Worm (Caenorhabditis elegans) whole organism, L1 larva: ENCODE measurements around the gene twk-44.

Experiments used
- C16A3.4 ChIP-seq: fragments of 150-350 bp; optimal IDR thresholded peaks from 2 replicates; lab custom pipeline; 2014; ENCODE audit warnings: missing biosample characterization, missing genetic modification characterization
- C34B4.2 ChIP-seq: sonication (generic microtip); optimal IDR thresholded peaks from 2 replicates; lab custom pipeline; 2017; ENCODE audit warnings: mild to moderate bottlenecking, missing genetic modification characterization, missing compliant biosample characterization
- Y116A8C.19 ChIP-seq: sonication (generic microtip); optimal IDR thresholded peaks from 2 replicates; lab custom pipeline; 2016; ENCODE audit warnings: missing compliant biosample characterization, missing genetic modification characterization, borderline replicate concordance
- aha-1 ChIP-seq: fragments of 150-350 bp; optimal IDR thresholded peaks from 2 replicates; lab custom pipeline; 2014; ENCODE audit warnings: missing biosample characterization, missing genetic modification characterization
- aly-2 ChIP-seq: fragments of 150-350 bp; optimal IDR thresholded peaks from 2 replicates; lab custom pipeline; 2014; ENCODE audit warnings: missing biosample characterization, missing genetic modification characterization
- ama-1 ChIP-seq: fragments of 150-350 bp; optimal IDR thresholded peaks from 2 replicates; lab custom pipeline; 2014
- blmp-1 ChIP-seq: fragments of 150-350 bp; optimal IDR thresholded peaks from 2 replicates; lab custom pipeline; 2014; ENCODE audit warnings: missing biosample characterization, missing genetic modification characterization
- ceh-82 ChIP-seq, 3 experiments: fragments of 150-350 bp in 1 of 3; sonication (generic microtip) in 2 of 3; optimal IDR thresholded peaks; 2 replicates each; lab custom pipeline; 2014 to 2017; ENCODE audit warnings: missing biosample characterization in 3 of 3, missing genetic modification characterization in 3 of 3
- ceh-88 ChIP-seq: fragments of 200-800 bp; sonication (Bioruptor generic); IDR thresholded peaks from 2 replicates; pipeline ENCODE4 v1.3.6; 2022; ENCODE audit warnings: missing genetic modification characterization, missing compliant biosample characterization
- ceh-90 ChIP-seq: sonication (generic microtip); optimal IDR thresholded peaks from 2 replicates; lab custom pipeline; 2016; ENCODE audit warnings: missing genetic modification characterization, missing compliant biosample characterization
- egl-13 ChIP-seq: sonication (generic microtip); optimal IDR thresholded peaks from 2 replicates; lab custom pipeline; 2016; ENCODE audit warnings: missing genotype, missing genetic modification reagents, missing genetic modification characterization, missing compliant biosample characterization
- elt-3 ChIP-seq, 6 experiments: fragments of 150-350 bp in 1 of 6; sonication (generic microtip); optimal IDR thresholded peaks; 2 replicates each; lab custom pipeline; 2017 to 2018; ENCODE audit warnings: missing biosample characterization in 6 of 6, missing genetic modification characterization in 6 of 6, inconsistent platforms in 1 of 6
- ets-5 ChIP-seq: fragments of 200-800 bp; sonication (Bioruptor generic); IDR thresholded peaks from 2 replicates; pipeline ENCODE4 v1.3.6; 2022; ENCODE audit warnings: missing genetic modification characterization, missing compliant biosample characterization
- fkh-10 ChIP-seq: sonication (generic microtip); optimal IDR thresholded peaks from 2 replicates; lab custom pipeline; 2017; ENCODE audit warnings: missing biosample characterization, missing genetic modification reagents, missing genetic modification characterization
- fkh-8 ChIP-seq: sonication (generic microtip); optimal IDR thresholded peaks from 2 replicates; lab custom pipeline; 2016; ENCODE audit warnings: mild to moderate bottlenecking, missing genetic modification characterization, missing compliant biosample characterization
- fos-1 ChIP-seq: fragments of 150-350 bp; optimal IDR thresholded peaks from 2 replicates; lab custom pipeline; 2014; ENCODE audit warnings: missing biosample characterization, missing genetic modification characterization
- grh-1 ChIP-seq: fragments of 200-800 bp; sonication (Bioruptor generic); IDR thresholded peaks from 2 replicates; pipeline ENCODE4 v1.3.6; 2022; ENCODE audit warnings: missing genetic modification reagents, missing genetic modification characterization, missing compliant biosample characterization
- hlh-17 ChIP-seq: fragments of 200-800 bp; sonication (Bioruptor generic); optimal IDR thresholded peaks from 2 replicates; lab custom pipeline; 2018; ENCODE audit warnings: missing genetic modification characterization, mild to moderate bottlenecking, missing compliant biosample characterization, moderate library complexity, borderline replicate concordance
- hlh-4 ChIP-seq: sonication (generic microtip); optimal IDR thresholded peaks from 2 replicates; lab custom pipeline; 2016; ENCODE audit warnings: mild to moderate bottlenecking, missing genetic modification characterization, missing compliant biosample characterization
- hpl-2 ChIP-seq: fragments of 150-350 bp; optimal IDR thresholded peaks from 2 replicates; lab custom pipeline; 2014; ENCODE audit warnings: missing biosample characterization, missing genetic modification reagents, missing genetic modification characterization
- irx-1 ChIP-seq: sonication (generic microtip); optimal IDR thresholded peaks from 2 replicates; lab custom pipeline; 2016; ENCODE audit warnings: missing genetic modification characterization, missing compliant biosample characterization
- isw-1 ChIP-seq: fragments of 200-800 bp; sonication (Bioruptor generic); IDR thresholded peaks from 2 replicates; pipeline ENCODE4 v1.3.6; 2022; ENCODE audit warnings: missing genetic modification characterization, missing compliant biosample characterization
- lin-13 ChIP-seq: fragments of 150-350 bp; optimal IDR thresholded peaks from 2 replicates; lab custom pipeline; 2014; ENCODE audit warnings: missing biosample characterization, missing genetic modification reagents, missing genetic modification characterization
- lin-14 ChIP-seq: fragments of 200-800 bp; sonication (Bioruptor generic); optimal IDR thresholded peaks from 2 replicates; lab custom pipeline; 2018; ENCODE audit warnings: mild to moderate bottlenecking, missing genetic modification characterization, moderate library complexity, missing compliant biosample characterization
- lin-15B ChIP-seq: fragments of 150-350 bp; sonication (generic microtip); optimal IDR thresholded peaks from 3 replicates; lab custom pipeline; 2014; ENCODE audit warnings: missing biosample characterization, missing genetic modification characterization
- lin-35 ChIP-seq, 2 experiments: fragments of 150-350 bp; optimal IDR thresholded peaks; 2 replicates each; lab custom pipeline; 2014; ENCODE audit warnings: missing biosample characterization in 2 of 2, missing genetic modification characterization in 2 of 2, missing genetic modification reagents in 2 of 2
- lir-3 ChIP-seq: sonication (generic microtip); optimal IDR thresholded peaks from 2 replicates; lab custom pipeline; 2016; ENCODE audit warnings: mild to moderate bottlenecking, missing genetic modification characterization, moderate library complexity, missing compliant biosample characterization; ENCODE audit not compliant: poor library complexity
- mdl-1 ChIP-seq, 2 experiments: fragments of 150-350 bp; optimal IDR thresholded peaks; 2 replicates each; lab custom pipeline; 2014 to 2017; ENCODE audit warnings: missing biosample characterization in 2 of 2, missing genetic modification characterization in 2 of 2, inconsistent platforms in 1 of 2
- mef-2 ChIP-seq: fragments of 150-350 bp; optimal IDR thresholded peaks from 2 replicates; lab custom pipeline; 2014; ENCODE audit warnings: missing biosample characterization, missing genetic modification characterization
- mep-1 ChIP-seq: fragments of 150-350 bp; optimal IDR thresholded peaks from 2 replicates; lab custom pipeline; 2014; ENCODE audit warnings: missing biosample characterization, missing genetic modification characterization
- nhr-11 ChIP-seq: fragments of 150-350 bp; optimal IDR thresholded peaks from 2 replicates; lab custom pipeline; 2014; ENCODE audit warnings: missing biosample characterization, missing genetic modification characterization
- nhr-19 ChIP-seq: fragments of 200-800 bp; sonication (Bioruptor generic); conservative IDR thresholded peaks from 2 replicates; pipeline ENCODE4 v1.3.6; 2022; ENCODE audit warnings: missing genetic modification characterization, missing compliant biosample characterization
- nhr-20 ChIP-seq: sonication (generic microtip); optimal IDR thresholded peaks from 2 replicates; lab custom pipeline; 2016; ENCODE audit warnings: mild to moderate bottlenecking, missing genetic modification characterization, missing compliant biosample characterization
- nhr-47 ChIP-seq: sonication (generic microtip); optimal IDR thresholded peaks from 2 replicates; lab custom pipeline; 2016; ENCODE audit warnings: mild to moderate bottlenecking, missing genetic modification characterization, moderate library complexity, missing compliant biosample characterization
- nhr-71 ChIP-seq: sonication (generic microtip); optimal IDR thresholded peaks from 2 replicates; lab custom pipeline; 2016; ENCODE audit warnings: mild to moderate bottlenecking, missing genetic modification characterization, moderate library complexity, missing compliant biosample characterization
- nhr-90 ChIP-seq: sonication (generic microtip); optimal IDR thresholded peaks from 2 replicates; lab custom pipeline; 2016; ENCODE audit warnings: mild to moderate bottlenecking, missing genetic modification characterization, missing compliant biosample characterization; ENCODE audit not compliant: poor library complexity
- pax-3 ChIP-seq: fragments of 200-800 bp; sonication (Bioruptor generic); optimal IDR thresholded peaks from 2 replicates; lab custom pipeline; 2018; ENCODE audit warnings: mild to moderate bottlenecking, missing genetic modification characterization, moderate library complexity, missing compliant biosample characterization
- pqm-1 ChIP-seq: sonication (generic microtip); optimal IDR thresholded peaks from 3 replicates; lab custom pipeline; 2017; ENCODE audit warnings: missing biosample characterization, missing genetic modification characterization
- rnt-1 ChIP-seq: sonication (generic microtip); optimal IDR thresholded peaks from 2 replicates; lab custom pipeline; 2016; ENCODE audit warnings: mild to moderate bottlenecking, missing genetic modification characterization, moderate library complexity, missing compliant biosample characterization
- skn-1 ChIP-seq: fragments of 150-350 bp; optimal IDR thresholded peaks from 2 replicates; lab custom pipeline; 2014; ENCODE audit warnings: missing biosample characterization, missing genetic modification characterization
- snpc-4 ChIP-seq: fragments of 150-350 bp; optimal IDR thresholded peaks from 2 replicates; lab custom pipeline; 2014; ENCODE audit warnings: missing biosample characterization, missing genetic modification characterization
- snu-23 ChIP-seq: sonication (generic microtip); optimal IDR thresholded peaks from 2 replicates; lab custom pipeline; 2016; ENCODE audit warnings: missing genetic modification characterization, missing compliant biosample characterization
- sup-37 ChIP-seq: fragments of 200-800 bp; sonication (Bioruptor generic); optimal IDR thresholded peaks from 2 replicates; lab custom pipeline; 2018; ENCODE audit warnings: mild to moderate bottlenecking, missing genetic modification characterization, missing compliant biosample characterization
- swsn-7 ChIP-seq: sonication (generic microtip); optimal IDR thresholded peaks from 2 replicates; lab custom pipeline; 2016; ENCODE audit warnings: missing genetic modification characterization, missing compliant biosample characterization
- tbx-2 ChIP-seq: sonication (generic microtip); optimal IDR thresholded peaks from 2 replicates; lab custom pipeline; 2016; ENCODE audit warnings: missing genetic modification characterization, missing compliant biosample characterization
- tlp-1 ChIP-seq: fragments of 150-350 bp; optimal IDR thresholded peaks from 2 replicates; lab custom pipeline; 2014; ENCODE audit warnings: missing biosample characterization, missing genetic modification characterization
- unc-130 ChIP-seq: fragments of 150-350 bp; optimal IDR thresholded peaks from 2 replicates; lab custom pipeline; 2017; ENCODE audit warnings: missing biosample characterization, missing genetic modification characterization, inconsistent platforms
- unc-98 ChIP-seq: fragments of 200-800 bp; sonication (Bioruptor generic); IDR thresholded peaks from 2 replicates; pipeline ENCODE4 v1.3.6; 2022; ENCODE audit warnings: missing genetic modification characterization, missing compliant biosample characterization
- vab-15 ChIP-seq: sonication (generic microtip); optimal IDR thresholded peaks from 2 replicates; lab custom pipeline; 2017; ENCODE audit warnings: missing genotype, mild to moderate bottlenecking, missing genetic modification characterization, missing compliant biosample characterization
- xbp-1 ChIP-seq: sonication (generic microtip); optimal IDR thresholded peaks from 2 replicates; lab custom pipeline; 2016; ENCODE audit warnings: missing genetic modification characterization, missing compliant biosample characterization
- zag-1 ChIP-seq: fragments of 150-350 bp; optimal IDR thresholded peaks from 2 replicates; lab custom pipeline; 2014; ENCODE audit warnings: missing biosample characterization, missing genetic modification characterization
- zip-4 ChIP-seq: fragments of 200-800 bp; sonication (Bioruptor generic); optimal IDR thresholded peaks from 2 replicates; lab custom pipeline; 2018; ENCODE audit warnings: mild to moderate bottlenecking, missing genetic modification characterization, moderate library complexity, missing compliant biosample characterization
- ztf-11 ChIP-seq, 2 experiments: sonication (generic microtip); optimal IDR thresholded peaks; 2 replicates each; lab custom pipeline; 2016 to 2017; ENCODE audit warnings: missing genetic modification characterization in 2 of 2, missing biosample characterization in 1 of 2, missing compliant biosample characterization in 1 of 2
- ztf-4 ChIP-seq: fragments of 150-350 bp; optimal IDR thresholded peaks from 2 replicates; lab custom pipeline; 2014; ENCODE audit warnings: missing biosample characterization, missing genetic modification characterization

twk-44 gene

DNA sequence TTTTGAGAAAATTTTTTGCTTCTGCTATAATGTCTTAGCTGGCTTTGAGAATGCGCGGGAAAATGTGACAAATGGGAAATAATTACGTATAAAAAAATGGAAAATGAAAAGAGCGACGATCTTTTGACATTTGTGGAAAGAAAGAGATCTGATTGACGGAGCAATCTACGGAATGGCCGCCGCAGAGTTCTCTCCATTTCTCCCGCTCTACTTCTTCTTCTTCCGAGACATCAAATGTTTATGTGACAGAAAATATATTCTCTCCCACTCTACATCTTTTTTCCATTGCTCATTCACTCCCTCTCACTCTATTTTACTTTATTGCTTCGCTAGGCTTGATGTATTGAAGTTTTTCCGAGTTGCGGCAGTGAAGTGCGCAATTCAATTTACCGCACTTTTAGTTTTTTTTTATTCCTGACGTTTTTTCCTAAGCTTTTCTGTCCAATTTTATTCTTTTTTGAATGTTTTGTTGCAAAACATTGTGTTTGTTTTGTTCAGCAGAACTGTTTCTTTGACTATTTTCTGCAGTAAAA, 13.6 kb upstream of the twk-44 start:
- TF ChIP-seq nhr-11 (tag; lab: Kevin White, UChicago) (no peak), hlh-17 (GFP tag; lab: Kevin White, UChicago) (no peak), ceh-82 (tag; optimal IDR thresholded peaks at IDR 0.05; lab: Kevin White, UChicago) (peak in 1 of 3 experiments; percentile 13), pqm-1 (tag; lab: Kevin White, UChicago) (no peak), lir-3 (tag; lab: Kevin White, UChicago) (no peak), hpl-2 (no peak), swsn-7 (tag; lab: Kevin White, UChicago) (no peak), ets-5 (GFP tag; lab: Robert Waterston, UW) (no peak), hlh-4 (tag; lab: Kevin White, UChicago) (no peak), nhr-47 (tag; lab: Kevin White, UChicago) (no peak), egl-13 (tag; lab: Kevin White, UChicago) (no peak), ama-1 (lab: Kevin White, UChicago) (no peak), grh-1 (GFP tag; lab: Robert Waterston, UW) (no peak), C16A3.4 (tag; lab: Kevin White, UChicago) (no peak), ceh-88 (GFP tag; lab: Robert Waterston, UW) (no peak), snu-23 (GFP tag; lab: Kevin White, UChicago) (peak; percentile 15), unc-130 (tag; lab: Kevin White, UChicago) (no peak), ztf-11 (tag; optimal IDR thresholded peaks at IDR 0.05; lab: Kevin White, UChicago) (no peak), lin-13 (GFP tag; lab: Kevin White, UChicago) (no peak), nhr-90 (tag; lab: Kevin White, UChicago) (no peak), vab-15 (tag; lab: Kevin White, UChicago) (no peak), mdl-1 (tag; optimal IDR thresholded peaks at IDR 0.05; lab: Kevin White, UChicago) (no peak), zag-1 (tag; lab: Kevin White, UChicago) (no peak), sup-37 (no peak), Y116A8C.19 (tag; lab: Kevin White, UChicago) (no peak), rnt-1 (peak; percentile 18), ztf-4 (tag; lab: Kevin White, UChicago) (no peak), lin-15B (tag; lab: Kevin White, UChicago) (no peak), mep-1 (tag; lab: Kevin White, UChicago) (peak; percentile 36), blmp-1 (tag; lab: Kevin White, UChicago) (no peak), tlp-1 (no peak), pax-3 (tag; lab: Kevin White, UChicago) (no peak), fkh-8 (tag; lab: Kevin White, UChicago) (peak; percentile 11), C34B4.2 (no peak), lin-14 (GFP tag; lab: Kevin White, UChicago) (peak; percentile 81), nhr-71 (tag; lab: Kevin White, UChicago) (peak; percentile 50), ceh-90 (tag; lab: Kevin White, UChicago) (no peak), mef-2 (no peak), fos-1 (tag; lab: Kevin White, UChicago) (no peak), nhr-20 (tag; lab: Kevin White, UChicago) (no peak), lin-35 (GFP tag; optimal IDR thresholded peaks at IDR 0.05; lab: Kevin White, UChicago) (no peak), nhr-19 (GFP tag; lab: Robert Waterston, UW) (no peak), irx-1 (tag; lab: Kevin White, UChicago) (no peak), fkh-10 (GFP tag; lab: Kevin White, UChicago) (peak; percentile 68), elt-3 (tag; optimal IDR thresholded peaks at IDR 0.05; lab: Kevin White, UChicago) (no peak), xbp-1 (tag; lab: Kevin White, UChicago) (no peak), aha-1 (tag; lab: Kevin White, UChicago) (no peak), snpc-4 (tag; lab: Kevin White, UChicago) (no peak), tbx-2 (no peak), skn-1 (tag; lab: Kevin White, UChicago) (no peak), unc-98 (GFP tag; lab: Robert Waterston, UW) (no peak), aly-2 (tag; lab: Kevin White, UChicago) (no peak), isw-1 (GFP tag; lab: Robert Waterston, UW) (no peak), zip-4 (GFP tag; lab: Kevin White, UChicago) (no peak)
